Fruit fly (Drosophila melanogaster) whole organism, embryonic: ENCODE results near the gene Mst77F.

ENCODE experiments used
- Adf1 ChIP-seq: fragments of 200-800 bp; sonication (Bioruptor generic); IDR thresholded peaks from 2 replicates; pipeline ENCODE4 v1.3.6; 2022; ENCODE audit warnings: missing biosample characterization, missing genetic modification characterization
- CG11093 ChIP-seq: fragments of 200-800 bp; sonication (Bioruptor generic); IDR thresholded peaks from 3 replicates; pipeline ENCODE4 v1.3.6; 2022; ENCODE audit warnings: missing biosample characterization, missing genetic modification characterization
- CG12236 ChIP-seq: fragments of 200-800 bp; sonication (Bioruptor generic); optimal IDR thresholded peaks from 2 replicates; lab custom pipeline; 2016; ENCODE audit warnings: missing biosample characterization, missing genetic modification characterization
- CG13624 ChIP-seq: fragments of 200-800 bp; sonication (Bioruptor generic); optimal IDR thresholded peaks from 2 replicates; lab custom pipeline; 2016; ENCODE audit warnings: missing biosample characterization, missing genetic modification characterization
- CG14441 ChIP-seq: fragments of 200-800 bp; sonication (Bioruptor generic); IDR thresholded peaks from 2 replicates; pipeline ENCODE4 v1.3.6; 2022; ENCODE audit warnings: missing biosample characterization, missing genetic modification characterization
- CG14860 ChIP-seq: fragments of 200-800 bp; sonication (Bioruptor generic); IDR thresholded peaks from 3 replicates; pipeline ENCODE4 v1.3.6; 2022; ENCODE audit warnings: missing biosample characterization, missing genetic modification characterization; ENCODE audit not compliant: partially characterized antibody
- CG15269 ChIP-seq: fragments of 200-800 bp; sonication (Bioruptor generic); optimal IDR thresholded peaks from 2 replicates; lab custom pipeline; 2018; ENCODE audit warnings: missing biosample characterization, mild to moderate bottlenecking, missing genetic modification characterization, moderate library complexity
- CG15696 ChIP-seq: fragments of 200-800 bp; sonication (Bioruptor generic); optimal IDR thresholded peaks from 2 replicates; lab custom pipeline; 2019; ENCODE audit warnings: missing biosample characterization, mild to moderate bottlenecking, missing genetic modification characterization, moderate library complexity
- CG16815 ChIP-seq: fragments of 200-800 bp; sonication (Bioruptor generic); optimal IDR thresholded peaks from 3 replicates; lab custom pipeline; 2017; ENCODE audit warnings: missing biosample characterization, mild to moderate bottlenecking, missing genetic modification characterization
- CG17568 ChIP-seq: fragments of 200-800 bp; sonication (Bioruptor generic); optimal IDR thresholded peaks from 2 replicates; lab custom pipeline; 2018; ENCODE audit warnings: missing biosample characterization, mild to moderate bottlenecking, missing genetic modification characterization, moderate library complexity
- CG18764 ChIP-seq: fragments of 200-800 bp; sonication (Bioruptor generic); optimal IDR thresholded peaks from 3 replicates; lab custom pipeline; 2016; ENCODE audit warnings: missing biosample characterization, missing genetic modification characterization
- CG2202 ChIP-seq: fragments of 200-800 bp; sonication (Bioruptor generic); optimal IDR thresholded peaks from 2 replicates; lab custom pipeline; 2018; ENCODE audit warnings: missing biosample characterization, mild to moderate bottlenecking, missing genetic modification characterization
- CG30431 ChIP-seq: fragments of 200-800 bp; sonication (Bioruptor generic); optimal IDR thresholded peaks from 2 replicates; lab custom pipeline; 2017; ENCODE audit warnings: missing biosample characterization, missing genetic modification characterization
- CG32772 ChIP-seq: fragments of 200-800 bp; sonication (Bioruptor generic); IDR thresholded peaks from 2 replicates; pipeline ENCODE4 v1.3.6; 2022; ENCODE audit warnings: missing biosample characterization, missing genetic modification characterization
- CG3995 ChIP-seq: fragments of 200-800 bp; sonication (Bioruptor generic); optimal IDR thresholded peaks from 3 replicates; lab custom pipeline; 2016; ENCODE audit warnings: missing biosample characterization, missing genetic modification characterization
- CG4617 ChIP-seq: fragments of 200-800 bp; sonication (Bioruptor generic); optimal IDR thresholded peaks from 3 replicates; lab custom pipeline; 2016; ENCODE audit warnings: missing biosample characterization, missing genetic modification characterization, borderline replicate concordance
- CG5953 ChIP-seq: fragments of 200-800 bp; sonication (Bioruptor generic); IDR thresholded peaks from 2 replicates; pipeline ENCODE4 v1.3.6; 2022; ENCODE audit warnings: missing biosample characterization, missing genetic modification characterization
- CG7357 ChIP-seq: fragments of 200-800 bp; sonication (Bioruptor generic); IDR thresholded peaks from 3 replicates; pipeline ENCODE4 v1.3.6; 2022; ENCODE audit warnings: missing biosample characterization, missing genetic modification characterization
- D19A ChIP-seq: fragments of 200-800 bp; optimal IDR thresholded peaks from 3 replicates; lab custom pipeline; 2019; ENCODE audit warnings: missing biosample characterization, mild to moderate bottlenecking, missing genetic modification characterization, moderate library complexity
- Dbx ChIP-seq: fragments of 200-800 bp; sonication (Bioruptor generic); IDR thresholded peaks from 3 replicates; pipeline ENCODE4 v1.3.6; 2022; ENCODE audit warnings: missing biosample characterization, missing genetic modification characterization
- HmgZ ChIP-seq: fragments of 200-800 bp; sonication (Bioruptor generic); optimal IDR thresholded peaks from 2 replicates; lab custom pipeline; 2018; ENCODE audit warnings: missing biosample characterization, mild to moderate bottlenecking, missing genetic modification characterization
- Hmx ChIP-seq: fragments of 200-800 bp; sonication (Bioruptor generic); optimal IDR thresholded peaks from 2 replicates; lab custom pipeline; 2016; ENCODE audit warnings: missing biosample characterization, missing genetic modification characterization
- NK7.1 ChIP-seq: fragments of 200-800 bp; sonication (Bioruptor generic); optimal IDR thresholded peaks from 3 replicates; lab custom pipeline; 2016; ENCODE audit warnings: missing biosample characterization, missing genetic modification characterization
- Oli ChIP-seq: fragments of 200-800 bp; sonication (Bioruptor generic); optimal IDR thresholded peaks from 2 replicates; lab custom pipeline; 2018; ENCODE audit warnings: missing biosample characterization, mild to moderate bottlenecking, missing genetic modification characterization, moderate library complexity
- Pdp1 ChIP-seq, 2 experiments: fragments of 200-800 bp; sonication (Bioruptor generic); optimal IDR thresholded peaks; 3 replicates each; lab custom pipeline; 2016; ENCODE audit warnings: missing biosample characterization in 2 of 2, missing genetic modification characterization in 2 of 2, mild to moderate bottlenecking in 1 of 2, moderate library complexity in 1 of 2
- bcd ChIP-seq: fragments of 200-800 bp; sonication (Bioruptor generic); optimal IDR thresholded peaks from 2 replicates; lab custom pipeline; 2017; ENCODE audit warnings: missing biosample characterization, mild to moderate bottlenecking, missing genetic modification characterization
- cas ChIP-seq: fragments of 200-800 bp; sonication (Bioruptor generic); IDR thresholded peaks from 2 replicates; pipeline ENCODE4 v1.3.6; 2022; ENCODE audit warnings: missing biosample characterization, missing genetic modification characterization
- crol ChIP-seq: fragments of 200-800 bp; sonication (Bioruptor generic); IDR thresholded peaks from 2 replicates; pipeline ENCODE4 v1.3.6; 2022; ENCODE audit warnings: missing biosample characterization, missing genetic modification characterization
- ewg ChIP-seq: fragments of 200-800 bp; sonication (Bioruptor generic); optimal IDR thresholded peaks from 3 replicates; lab custom pipeline; 2017; ENCODE audit warnings: mild to moderate bottlenecking, missing biosample characterization, missing genetic modification reagents, missing genetic modification characterization
- kni ChIP-seq: fragments of 200-800 bp; sonication (Bioruptor generic); optimal IDR thresholded peaks from 3 replicates; lab custom pipeline; 2017; ENCODE audit warnings: mild to moderate bottlenecking, missing biosample characterization, missing genetic modification reagents, missing genetic modification characterization
- lola ChIP-seq, 3 experiments: fragments of >200 bp in 2 of 3; fragments of 200-800 bp in 1 of 3; sonication (Bioruptor generic) in 1 of 3; optimal IDR thresholded peaks; 2 replicates each; lab custom pipeline; 2017 to 2019; ENCODE audit warnings: missing biosample characterization in 3 of 3, missing genetic modification characterization in 3 of 3, mild to moderate bottlenecking in 1 of 3, moderate library complexity in 1 of 3
- lov ChIP-seq, 2 experiments: fragments of 200-800 bp in 1 of 2; fragments of >200 bp in 1 of 2; sonication (Bioruptor generic) in 1 of 2; IDR thresholded peaks in 1 of 2; optimal IDR thresholded peaks in 1 of 2; 2 replicates in 1 of 2; 3 replicates in 1 of 2; pipeline versions ENCODE4 v1.3.6 to Lab custom; 2017 to 2022; ENCODE audit warnings: missing biosample characterization in 1 of 2, missing genetic modification characterization in 1 of 2
- mam ChIP-seq: fragments of 200-800 bp; sonication (Bioruptor generic); optimal IDR thresholded peaks from 3 replicates; lab custom pipeline; 2016; ENCODE audit warnings: missing biosample characterization, missing genetic modification characterization
- mld ChIP-seq: fragments of 200-800 bp; sonication (Bioruptor generic); IDR thresholded peaks from 3 replicates; pipeline ENCODE4 v1.3.6; 2022; ENCODE audit warnings: missing biosample characterization, missing genetic modification characterization; ENCODE audit not compliant: partially characterized antibody
- otp ChIP-seq: fragments of 200-800 bp; sonication (Bioruptor generic); IDR thresholded peaks from 3 replicates; pipeline ENCODE4, ENCODE4 v1.3.6; 2022; ENCODE audit warnings: missing biosample characterization, missing genetic modification characterization
- repo ChIP-seq: fragments of 200-800 bp; sonication (Bioruptor generic); optimal IDR thresholded peaks from 2 replicates; lab custom pipeline; 2016; ENCODE audit warnings: missing biosample characterization, missing genetic modification characterization
- sisA ChIP-seq: fragments of 200-800 bp; sonication (Bioruptor generic); IDR thresholded peaks from 2 replicates; pipeline ENCODE4 v1.3.6; 2022; ENCODE audit warnings: missing biosample characterization, missing genetic modification characterization
- usp ChIP-seq: fragments of >200 bp; optimal IDR thresholded peaks from 2 replicates; lab custom pipeline; 2017; ENCODE audit warnings: missing biosample characterization, missing genetic modification characterization

The Mst77F gene

dm6 chr3L:20837040-20837830 is 19.4 kb upstream of the Mst77F start, which contains the start of gene CG13255 (continued):
- TF ChIP-seq usp (GFP tag; lab: Kevin White, UChicago) = no peak
- no peak for TF ChIP-seq CG11093
- no peak for TF ChIP-seq kni (GFP tag; lab: Kevin White, UChicago)
- TF ChIP-seq CG15696 (tag; lab: Kevin White, UChicago) = no peak
- TF ChIP-seq repo = no peak
- no peak for TF ChIP-seq cas (GFP tag; lab: Robert Waterston, UW)
- no peak for TF ChIP-seq lola (GFP tag; optimal IDR thresholded peaks at IDR 0.05; lab: Kevin White, UChicago)
- peak; percentile 10; the same call in 1 of the 2 replicates for TF ChIP-seq Adf1 (GFP tag; lab: Robert Waterston, UW)
- TF ChIP-seq bcd = peak; percentile 43
- no peak for TF ChIP-seq CG3995 (GFP tag; lab: Kevin White, UChicago)
- TF ChIP-seq CG4617 (GFP tag; lab: Kevin White, UChicago) = no peak
- TF ChIP-seq crol (GFP tag; lab: Robert Waterston, UW) = no peak
- TF ChIP-seq Hmx = peak; percentile 48
- no peak for TF ChIP-seq CG12236 (GFP tag; lab: Kevin White, UChicago)
- peak; percentile 35 for TF ChIP-seq HmgZ (tag; lab: Kevin White, UChicago)
- no peak for TF ChIP-seq lov (optimal IDR thresholded peaks at IDR 0.05; lab: Kevin White, UChicago)
- TF ChIP-seq lov (GFP tag; IDR thresholded peaks at IDR 0.05; lab: Robert Waterston, UW) = no peak
- TF ChIP-seq CG16815 = peak; percentile 29
- no peak for TF ChIP-seq CG2202
- peak; percentile 58 for TF ChIP-seq Oli (tag; lab: Kevin White, UChicago)

dm6 chr3L:20835882-20836281 is 18.1 kb upstream of the Mst77F start, which contains the start of gene CG3288:
TSS of gene CG3288 (plus strand) at chr3L:20836182.
- no peak for TF ChIP-seq CG14860
- TF ChIP-seq Dbx (GFP tag; lab: Robert Waterston, UW) = no peak
- TF ChIP-seq CG17568 (GFP tag; lab: Kevin White, UChicago) = no peak
- no peak for TF ChIP-seq NK7.1 (GFP tag; lab: Kevin White, UChicago)
- no peak for TF ChIP-seq D19A (tag; lab: Kevin White, UChicago)
- TF ChIP-seq otp (GFP tag; lab: Robert Waterston, UW) = no peak
- TF ChIP-seq lola (GFP tag; optimal IDR thresholded peaks at IDR 0.05; lab: Kevin White, UChicago) = no peak
- TF ChIP-seq crol (GFP tag; lab: Robert Waterston, UW) = no peak
- TF ChIP-seq mld (GFP tag; lab: Robert Waterston, UW) = no peak
- TF ChIP-seq sisA (GFP tag; lab: Robert Waterston, UW) = no peak
- TF ChIP-seq CG13624 (GFP tag; lab: Kevin White, UChicago) = no peak
- no peak for TF ChIP-seq CG18764
- no peak for TF ChIP-seq CG7357 (GFP tag; lab: Robert Waterston, UW)
- no peak for TF ChIP-seq CG15269 (tag; lab: Kevin White, UChicago)
- TF ChIP-seq ewg (GFP tag; lab: Kevin White, UChicago) = no peak
- TF ChIP-seq CG32772 (GFP tag; lab: Robert Waterston, UW) = no peak
- no peak for TF ChIP-seq CG14441
- no peak for TF ChIP-seq CG5953 (GFP tag; lab: Robert Waterston, UW)
- TF ChIP-seq CG30431 (GFP tag; lab: Kevin White, UChicago) = no peak
- TF ChIP-seq, all 482 proteins: peak for 0

DNA sequence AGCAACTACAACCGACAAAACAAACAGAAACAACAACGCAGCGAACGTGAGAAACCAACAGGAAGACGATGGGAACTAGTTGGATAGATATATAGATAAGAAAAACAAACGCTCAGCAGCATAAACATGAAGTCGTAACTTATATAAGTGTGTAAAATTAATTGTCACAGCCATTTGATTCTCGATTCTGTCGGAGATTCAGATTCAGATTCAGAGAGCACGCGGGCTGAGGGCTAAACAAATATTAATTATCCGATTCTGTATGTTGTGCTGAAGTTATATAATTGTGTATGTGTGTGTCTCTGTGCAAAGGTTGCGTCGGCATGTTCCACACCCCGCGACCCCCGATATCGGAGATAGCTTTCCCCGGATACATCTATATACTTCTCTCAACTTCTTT is 16.3 kb upstream of the Mst77F start:
- TF ChIP-seq Pdp1 (GFP tag; optimal IDR thresholded peaks at IDR 0.05; lab: Kevin White, UChicago) (peak in 1 of 2 experiments; percentile 91), mam (no peak)
